Comparison of ENCODE assay signal across 3 worm cellular contexts in the genomic region with DNA sequence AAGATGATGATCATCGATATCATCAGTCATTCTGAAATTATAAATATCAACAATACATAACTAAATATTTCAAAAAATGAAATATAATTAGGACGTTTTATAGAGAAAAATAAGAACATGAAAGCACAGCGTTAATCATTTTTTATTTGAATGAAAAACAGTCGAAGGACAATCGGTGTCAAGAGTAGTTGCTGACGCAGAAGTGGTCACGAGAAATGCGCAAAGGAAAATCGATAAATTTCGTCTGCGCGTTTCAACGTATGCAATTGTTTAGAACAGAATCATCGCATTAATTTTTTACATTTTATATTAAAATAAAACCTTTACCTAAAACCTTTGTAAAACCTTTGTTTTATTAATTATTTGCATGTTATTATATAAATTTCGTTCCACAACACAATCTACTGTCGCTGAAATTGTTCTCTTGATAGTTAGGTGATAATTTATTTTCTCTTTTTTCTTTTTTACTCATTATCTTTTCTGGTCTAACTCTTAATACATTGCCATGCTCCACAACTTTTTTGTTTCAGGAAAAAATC.
TF ChIP-seq lines count a peak whose summit lies in the region.

Gene W04D2.4, minus strand, starts transcription at position 31 of the 539 bp plus-strand sequence.
Gene rbm-25, plus strand, starts transcription at position 489 of the 539 bp plus-strand sequence.

TF ChIP-seq in whole organism, L1 larva, 84 proteins besides CTCF, POLR2A, EP300 and RAD21 (continued from another document and continues in another):
- peak; percentile 60 for TF ChIP-seq elt-2 (tag; optimal IDR thresholded peaks at IDR 0.05; lab: Kevin White, UChicago)
- peak; percentile 74 to 83 for TF ChIP-seq efl-1 (optimal IDR thresholded peaks at IDR 0.05; lab: Kevin White, UChicago)
- TF ChIP-seq efl-1 (GFP tag; optimal IDR thresholded peaks at IDR 0.05 in 1 of 2; lab: Kevin White, UChicago): peak; percentile 78 to 98
- peak; percentile 75 for TF ChIP-seq ama-1 (optimal IDR thresholded peaks at IDR 0.05; lab: Kevin White, UChicago)
- peak; percentile 30 for TF ChIP-seq fkh-4 (tag; optimal IDR thresholded peaks at IDR 0.05; lab: Kevin White, UChicago; ENCODE audit: borderline replicate concordance)
- peak; percentile 32 for TF ChIP-seq F16B12.6 (tag; optimal IDR thresholded peaks at IDR 0.05; lab: Kevin White, UChicago)
- peak; percentile 9 for TF ChIP-seq nhr-77 (tag; optimal IDR thresholded peaks at IDR 0.05; lab: Kevin White, UChicago)
- TF ChIP-seq zip-4 (GFP tag; optimal IDR thresholded peaks at IDR 0.05; lab: Kevin White, UChicago): peak; percentile 5
- peak; percentile 74 for TF ChIP-seq lin-13 (GFP tag; optimal IDR thresholded peaks at IDR 0.05; lab: Kevin White, UChicago)
- TF ChIP-seq pag-3 (tag; optimal IDR thresholded peaks at IDR 0.05; lab: Kevin White, UChicago; ENCODE audit: borderline replicate concordance, insufficient read depth): no peak
- TF ChIP-seq lin-14 (GFP tag; optimal IDR thresholded peaks at IDR 0.05; lab: Kevin White, UChicago): peak; percentile 87
- no peak for TF ChIP-seq ceh-90 (tag; optimal IDR thresholded peaks at IDR 0.05; lab: Kevin White, UChicago)
- peak; percentile 28 for TF ChIP-seq nhr-237 (tag; optimal IDR thresholded peaks at IDR 0.05; lab: Kevin White, UChicago)
- peak; percentile 92 for TF ChIP-seq nhr-47 (tag; optimal IDR thresholded peaks at IDR 0.05; lab: Kevin White, UChicago)
- TF ChIP-seq unc-98 (GFP tag; IDR thresholded peaks at IDR 0.05; lab: Robert Waterston, UW): no peak
- TF ChIP-seq nhr-12 (tag; optimal IDR thresholded peaks at IDR 0.05; lab: Kevin White, UChicago): no peak
- peak; percentile 76 to 85 for TF ChIP-seq lin-35 (GFP tag; optimal IDR thresholded peaks at IDR 0.05; lab: Kevin White, UChicago)
- peak; percentile 90 for TF ChIP-seq nhr-85 (tag; lab: Kevin White, UChicago)
- TF ChIP-seq lir-3 (tag; optimal IDR thresholded peaks at IDR 0.05; lab: Kevin White, UChicago; ENCODE audit: poor library complexity): peak; percentile 60
- TF ChIP-seq aly-2 (tag; optimal IDR thresholded peaks at IDR 0.05; lab: Kevin White, UChicago): peak; percentile 25
- no peak for TF ChIP-seq unc-62 (GFP tag; optimal IDR thresholded peaks at IDR 0.05; lab: Kevin White, UChicago)
- TF ChIP-seq egl-13 (tag; optimal IDR thresholded peaks at IDR 0.05; lab: Kevin White, UChicago): peak; percentile 71
- TF ChIP-seq C34B4.2 (tag; optimal IDR thresholded peaks at IDR 0.05; lab: Kevin White, UChicago): no peak
- no peak for TF ChIP-seq nhr-84 (tag; optimal IDR thresholded peaks at IDR 0.05; lab: Kevin White, UChicago)
- peak; percentile 28 for TF ChIP-seq zag-1 (tag; optimal IDR thresholded peaks at IDR 0.05; lab: Kevin White, UChicago)
- peak; percentile 70 for TF ChIP-seq jun-1 (tag; optimal IDR thresholded peaks at IDR 0.05; lab: Kevin White, UChicago)
- TF ChIP-seq irx-1 (tag; optimal IDR thresholded peaks at IDR 0.05; lab: Kevin White, UChicago): peak; percentile 82
- peak; percentile 80 for TF ChIP-seq blmp-1 (tag; optimal IDR thresholded peaks at IDR 0.05; lab: Kevin White, UChicago)
- TF ChIP-seq efl-3 (GFP tag; optimal IDR thresholded peaks at IDR 0.05; lab: Kevin White, UChicago): no peak
- peak; percentile 87 for TF ChIP-seq rnt-1 (tag; optimal IDR thresholded peaks at IDR 0.05; lab: Kevin White, UChicago)
- peak; percentile 67 for TF ChIP-seq grh-1 (GFP tag; IDR thresholded peaks at IDR 0.05; lab: Robert Waterston, UW)
- TF ChIP-seq ztf-4 (tag; optimal IDR thresholded peaks at IDR 0.05; lab: Kevin White, UChicago): peak; percentile 57
- peak; percentile 57 for TF ChIP-seq fos-1 (tag; optimal IDR thresholded peaks at IDR 0.05; lab: Kevin White, UChicago)
- TF ChIP-seq nhr-90 (tag; optimal IDR thresholded peaks at IDR 0.05; lab: Kevin White, UChicago; ENCODE audit: poor library complexity): peak; percentile 86
- TF ChIP-seq snu-23 (GFP tag; optimal IDR thresholded peaks at IDR 0.05; lab: Kevin White, UChicago): peak; percentile 90
- TF ChIP-seq Y116A8C.19 (tag; optimal IDR thresholded peaks at IDR 0.05; lab: Kevin White, UChicago; ENCODE audit: borderline replicate concordance): no peak
- no peak for TF ChIP-seq ces-1 (GFP tag; optimal IDR thresholded peaks at IDR 0.05; lab: Kevin White, UChicago)
- TF ChIP-seq nhr-11 (tag; optimal IDR thresholded peaks at IDR 0.05; lab: Kevin White, UChicago): peak; percentile 50
- TF ChIP-seq isw-1 (GFP tag; IDR thresholded peaks at IDR 0.05; lab: Robert Waterston, UW): peak; percentile 65
- peak; percentile 68 to 81 (median 81) for TF ChIP-seq dpl-1 (GFP tag; optimal IDR thresholded peaks at IDR 0.05; lab: Kevin White, UChicago)
- TF ChIP-seq sox-4 (tag; optimal IDR thresholded peaks at IDR 0.05; lab: Kevin White, UChicago): peak; percentile 78

TF ChIP-seq in whole organism, L3 larva, 47 proteins besides CTCF, POLR2A, EP300 and RAD21 (continued from another document):
- TF ChIP-seq pqm-1 (tag; optimal IDR thresholded peaks at IDR 0.05; lab: Kevin White, UChicago) (peak; percentile 13), mdl-1 (tag; optimal IDR thresholded peaks at IDR 0.05; lab: Kevin White, UChicago) (no peak), eor-1 (tag; optimal IDR thresholded peaks at IDR 0.05; lab: Kevin White, UChicago) (no peak), egl-27 (tag; optimal IDR thresholded peaks at IDR 0.05; lab: Kevin White, UChicago) (no peak), nhr-11 (tag; optimal IDR thresholded peaks at IDR 0.05; lab: Kevin White, UChicago) (no peak), fkh-10 (GFP tag; optimal IDR thresholded peaks at IDR 0.05; lab: Kevin White, UChicago) (no peak), ZK546.5 (tag; optimal IDR thresholded peaks at IDR 0.05; lab: Kevin White, UChicago) (no peak), lin-15B (tag; optimal IDR thresholded peaks at IDR 0.05; lab: Kevin White, UChicago) (peak; percentile 76), zag-1 (tag; optimal IDR thresholded peaks at IDR 0.05; lab: Kevin White, UChicago) (no peak), ceh-28 (tag; optimal IDR thresholded peaks at IDR 0.05; lab: Kevin White, UChicago) (peak; percentile 92), nhr-76 (tag; optimal IDR thresholded peaks at IDR 0.05; lab: Kevin White, UChicago) (no peak), sea-2 (GFP tag; optimal IDR thresholded peaks at IDR 0.05; lab: Kevin White, UChicago) (no peak), ceh-82 (tag; optimal IDR thresholded peaks at IDR 0.05; lab: Kevin White, UChicago) (peak; percentile 38), nhr-28 (tag; optimal IDR thresholded peaks at IDR 0.05; lab: Kevin White, UChicago) (no peak), nhr-23 (tag; optimal IDR thresholded peaks at IDR 0.05; lab: Kevin White, UChicago) (peak; percentile 83), snpc-4 (tag; optimal IDR thresholded peaks at IDR 0.05; lab: Kevin White, UChicago) (peak; percentile 91), hmg-11 (tag; optimal IDR thresholded peaks at IDR 0.05; lab: Kevin White, UChicago) (peak; percentile 68), nhr-12 (tag; optimal IDR thresholded peaks at IDR 0.05; lab: Kevin White, UChicago) (no peak), fos-1 (tag; optimal IDR thresholded peaks at IDR 0.05; lab: Kevin White, UChicago) (no peak), egl-5 (tag; optimal IDR thresholded peaks at IDR 0.05; lab: Kevin White, UChicago) (peak; percentile 55), nhr-25 (tag; optimal IDR thresholded peaks at IDR 0.05; lab: Kevin White, UChicago) (peak; percentile 24), skn-1 (tag; optimal IDR thresholded peaks at IDR 0.05; lab: Kevin White, UChicago) (peak; percentile 42), daf-12 (tag; optimal IDR thresholded peaks at IDR 0.05; lab: Kevin White, UChicago) (no peak), lsy-12 (tag; optimal IDR thresholded peaks at IDR 0.05; lab: Kevin White, UChicago) (peak; percentile 36), mml-1 (tag; optimal IDR thresholded peaks at IDR 0.05; lab: Kevin White, UChicago) (no peak), nhr-43 (tag; optimal IDR thresholded peaks at IDR 0.05; lab: Kevin White, UChicago; ENCODE audit: poor library complexity, severe bottlenecking) (peak; percentile 22), nfya-1 (tag; optimal IDR thresholded peaks at IDR 0.05; lab: Kevin White, UChicago; ENCODE audit: insufficient read depth) (peak; percentile 83), pha-4 (tag; optimal IDR thresholded peaks at IDR 0.05; lab: Kevin White, UChicago) (peak; percentile 92)

TF ChIP-seq in whole organism, young adult, 124 proteins besides CTCF, POLR2A, EP300 and RAD21 (continued from another document):
- peak; percentile 42 for TF ChIP-seq ZK185.1 (tag; optimal IDR thresholded peaks at IDR 0.05; lab: Kevin White, UChicago; ENCODE audit: poor library complexity, severe bottlenecking)
- no peak for TF ChIP-seq ztf-3 (GFP tag; optimal IDR thresholded peaks at IDR 0.05; lab: Kevin White, UChicago)
- TF ChIP-seq zim-3 (tag; optimal IDR thresholded peaks at IDR 0.05; lab: Kevin White, UChicago): no peak
- peak; percentile 55 for TF ChIP-seq attf-3 (GFP tag; conservative IDR thresholded peaks at IDR 0.05; lab: Robert Waterston, UW)
- TF ChIP-seq snpc-4 (GFP tag; optimal IDR thresholded peaks at IDR 0.05; lab: Kevin White, UChicago): peak; percentile 1
- TF ChIP-seq snpc-4 (tag; optimal IDR thresholded peaks at IDR 0.05; lab: Kevin White, UChicago): peak in 3 of 4 experiments; percentile 80 to 81 (median 80)
- TF ChIP-seq sdz-38 (tag; optimal IDR thresholded peaks at IDR 0.05; lab: Kevin White, UChicago): no peak
- TF ChIP-seq lin-40 (tag; optimal IDR thresholded peaks at IDR 0.05; lab: Kevin White, UChicago): peak; percentile 83
- no peak for TF ChIP-seq K12H6.12 (tag; optimal IDR thresholded peaks at IDR 0.05; lab: Kevin White, UChicago)
- no peak for TF ChIP-seq cebp-2 (GFP tag; IDR thresholded peaks at IDR 0.05; lab: Robert Waterston, UW)
- no peak for TF ChIP-seq tbx-9 (tag; optimal IDR thresholded peaks at IDR 0.05; lab: Kevin White, UChicago; ENCODE audit: borderline replicate concordance)
- TF ChIP-seq let-526 (GFP tag; IDR thresholded peaks at IDR 0.05; lab: Robert Waterston, UW): no peak
- TF ChIP-seq lin-35 (GFP tag; optimal IDR thresholded peaks at IDR 0.05; lab: Kevin White, UChicago): peak in 1 of 3 experiments; percentile 67
- TF ChIP-seq sea-2 (GFP tag; IDR thresholded peaks at IDR 0.05; lab: Robert Waterston, UW): no peak
- no peak for TF ChIP-seq madf-10 (tag; optimal IDR thresholded peaks at IDR 0.05; lab: Kevin White, UChicago)
- TF ChIP-seq Y53G8AR.9 (GFP tag; conservative IDR thresholded peaks at IDR 0.05; lab: Robert Waterston, UW): 0 out of 2 replicates have a peak, but pooled peaks have one; percentile 53
- no peak for TF ChIP-seq lin-26 (GFP tag; IDR thresholded peaks at IDR 0.05; lab: Robert Waterston, UW)
- no peak for TF ChIP-seq bed-1 (GFP tag; IDR thresholded peaks at IDR 0.05; lab: Robert Waterston, UW)
- TF ChIP-seq F55B11.4 (tag; optimal IDR thresholded peaks at IDR 0.05; lab: Kevin White, UChicago; ENCODE audit: borderline replicate concordance, insufficient read depth): no peak
